Fruit fly (Drosophila melanogaster): ENCODE measurements around the gene Slip1.

The Slip1 gene

DNA sequence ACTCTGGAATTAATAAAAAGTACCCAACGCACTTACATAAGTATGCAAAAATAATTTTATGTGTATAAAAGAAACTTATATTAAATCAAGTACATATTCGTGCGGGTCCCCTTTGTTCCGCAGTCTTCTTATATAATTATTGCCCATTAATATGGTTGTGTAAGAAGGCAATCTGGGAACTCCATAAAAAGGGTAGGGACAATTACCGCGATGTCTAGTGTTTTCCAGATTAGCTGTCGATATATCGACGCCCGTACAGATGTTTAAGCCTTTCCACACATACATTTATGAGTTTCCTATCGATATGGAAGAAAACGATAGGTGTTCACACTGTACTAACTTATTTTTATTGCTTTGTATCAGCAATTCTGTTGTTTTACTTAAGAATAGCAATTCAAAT lies 33.2 kb downstream of the Slip1 start (continued):
- peak; percentile 47 for TF ChIP-seq N (GFP tag; optimal IDR thresholded peaks at IDR 0.05)
- TF ChIP-seq dmrt93B (GFP tag; optimal IDR thresholded peaks at IDR 0.05): no peak
- TF ChIP-seq sv (GFP tag; optimal IDR thresholded peaks at IDR 0.05): peak; percentile 33
- peak; percentile 28 for TF ChIP-seq CrebA (GFP tag; optimal IDR thresholded peaks at IDR 0.05; ENCODE audit: borderline replicate concordance)

dm6 chr4:697463-697862 lies 34.0 kb downstream of the Slip1 start, which contains the start of gene ey:
Gene ey, plus strand, starts transcription at chr4:697689.
- TF ChIP-seq rgr (GFP tag; optimal IDR thresholded peaks at IDR 0.05): peak; percentile 13
- TF ChIP-seq CG32264 (GFP tag; optimal IDR thresholded peaks at IDR 0.05): no peak
- TF ChIP-seq Rel (GFP tag; optimal IDR thresholded peaks at IDR 0.05): no peak
- peak; percentile 33 for TF ChIP-seq Rel (tag; optimal IDR thresholded peaks at IDR 0.05)
- no peak for TF ChIP-seq pan (optimal IDR thresholded peaks at IDR 0.05)
- no peak for TF ChIP-seq Dfd (GFP tag; optimal IDR thresholded peaks at IDR 0.05)
- no peak for TF ChIP-seq jim (GFP tag; optimal IDR thresholded peaks at IDR 0.05)
- peak; percentile 17 for TF ChIP-seq brk (GFP tag; optimal IDR thresholded peaks at IDR 0.05)
- no peak for TF ChIP-seq Mio (GFP tag; optimal IDR thresholded peaks at IDR 0.05)
- no peak for TF ChIP-seq dmrt93B (GFP tag; optimal IDR thresholded peaks at IDR 0.05)
- no peak for TF ChIP-seq CG9705 (GFP tag; optimal IDR thresholded peaks at IDR 0.05)
- TF ChIP-seq br (GFP tag; optimal IDR thresholded peaks at IDR 0.05): no peak
- no peak for TF ChIP-seq HLH106 (tag; optimal IDR thresholded peaks at IDR 0.05)
- TF ChIP-seq dsf (GFP tag; optimal IDR thresholded peaks at IDR 0.05; ENCODE audit: borderline replicate concordance): no peak
- TF ChIP-seq Hr78 (GFP tag; optimal IDR thresholded peaks at IDR 0.05): no peak
- TF ChIP-seq dl (GFP tag; optimal IDR thresholded peaks at IDR 0.05; ENCODE audit: insufficient read depth in 1 of 2, partially characterized antibody in 2 of 2): no peak
- TF ChIP-seq Dif (GFP tag; optimal IDR thresholded peaks at IDR 0.05; ENCODE audit: partially characterized antibody): no peak
- TF ChIP-seq ey (GFP tag; optimal IDR thresholded peaks at IDR 0.05): no peak
- no peak for TF ChIP-seq CrebA (GFP tag; optimal IDR thresholded peaks at IDR 0.05; ENCODE audit: borderline replicate concordance)
- no peak for TF ChIP-seq Abd-B (GFP tag; optimal IDR thresholded peaks at IDR 0.05)
- no peak for TF ChIP-seq Hr83 (GFP tag; optimal IDR thresholded peaks at IDR 0.05; ENCODE audit: poor library complexity, severe bottlenecking)
- TF ChIP-seq fru (GFP tag; optimal IDR thresholded peaks at IDR 0.05): peak; percentile 16
- no peak for TF ChIP-seq usp (GFP tag; optimal IDR thresholded peaks at IDR 0.05)
- TF ChIP-seq woc (GFP tag; optimal IDR thresholded peaks at IDR 0.05): no peak
- TF ChIP-seq Sp1 (GFP tag; optimal IDR thresholded peaks at IDR 0.05): no peak
- no peak for TF ChIP-seq GATAd (GFP tag; optimal IDR thresholded peaks at IDR 0.05)
- no peak for TF ChIP-seq N (GFP tag; optimal IDR thresholded peaks at IDR 0.05)
- TF ChIP-seq Myc (optimal IDR thresholded peaks at IDR 0.05): peak; percentile 71
- TF ChIP-seq lola (GFP tag; optimal IDR thresholded peaks at IDR 0.05): no peak
- TF ChIP-seq OdsH (GFP tag; optimal IDR thresholded peaks at IDR 0.05): no peak
- TF ChIP-seq foxo (GFP tag; optimal IDR thresholded peaks at IDR 0.05): no peak
- no peak for TF ChIP-seq tai (GFP tag; optimal IDR thresholded peaks at IDR 0.05)
- TF ChIP-seq sv (GFP tag; optimal IDR thresholded peaks at IDR 0.05): no peak
- no peak for TF ChIP-seq h (GFP tag; optimal IDR thresholded peaks at IDR 0.05)
- TF ChIP-seq Hnf4 (GFP tag; optimal IDR thresholded peaks at IDR 0.05): peak; percentile 85
- TF ChIP-seq Vsx2 (GFP tag; optimal IDR thresholded peaks at IDR 0.05; ENCODE audit: partially characterized antibody): no peak

DNA sequence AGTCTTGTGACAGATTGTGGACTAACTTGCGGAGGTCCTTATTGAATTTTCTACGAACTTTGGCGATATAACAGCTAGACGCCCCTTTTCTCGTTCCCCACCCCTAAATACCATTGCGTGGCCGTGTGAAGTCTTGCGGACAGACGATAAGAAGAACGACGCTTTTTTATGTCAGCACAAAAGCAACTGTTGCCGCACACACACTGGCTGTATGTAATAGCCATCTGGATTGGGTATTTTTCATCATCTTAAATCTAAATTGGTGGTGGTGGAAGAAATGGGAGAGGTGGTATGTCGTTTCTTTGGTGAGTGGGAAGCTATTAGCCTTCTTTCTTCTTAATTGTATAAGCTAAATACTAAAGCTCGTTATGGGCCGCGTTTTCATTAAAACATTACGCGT lies 38.5 kb downstream of the Slip1 start:
- TF ChIP-seq usp (GFP tag; optimal IDR thresholded peaks at IDR 0.05) (no peak), CrebA (GFP tag; optimal IDR thresholded peaks at IDR 0.05; ENCODE audit: borderline replicate concordance) (no peak), br (GFP tag; optimal IDR thresholded peaks at IDR 0.05) (no peak), jim (GFP tag; optimal IDR thresholded peaks at IDR 0.05) (no peak), GATAd (GFP tag; optimal IDR thresholded peaks at IDR 0.05) (no peak), CG9705 (GFP tag; optimal IDR thresholded peaks at IDR 0.05) (no peak), sage (GFP tag; optimal IDR thresholded peaks at IDR 0.05) (no peak), Rel (GFP tag; optimal IDR thresholded peaks at IDR 0.05) (no peak), Rel (tag; optimal IDR thresholded peaks at IDR 0.05) (no peak), foxo (GFP tag; optimal IDR thresholded peaks at IDR 0.05) (no peak), fru (GFP tag; optimal IDR thresholded peaks at IDR 0.05) (no peak), OdsH (GFP tag; optimal IDR thresholded peaks at IDR 0.05) (no peak), tai (GFP tag; optimal IDR thresholded peaks at IDR 0.05) (no peak), Hr83 (GFP tag; optimal IDR thresholded peaks at IDR 0.05; ENCODE audit: poor library complexity, severe bottlenecking) (no peak), psq (GFP tag; optimal IDR thresholded peaks at IDR 0.05) (no peak)

Data from whole organism, wandering third instar larva.